Fruit fly (Drosophila melanogaster): ENCODE results near the gene Tet.

Gene Tet

dm6 chr3L:2888150-2888549, 9.2 kb upstream of the Tet start:
- no peak for TF ChIP-seq Myc (optimal IDR thresholded peaks at IDR 0.05)
- no peak for TF ChIP-seq jim (GFP tag; optimal IDR thresholded peaks at IDR 0.05)
- no peak for TF ChIP-seq Vsx2 (GFP tag; optimal IDR thresholded peaks at IDR 0.05; ENCODE audit: partially characterized antibody)
- no peak for TF ChIP-seq N (GFP tag; optimal IDR thresholded peaks at IDR 0.05)
- TF ChIP-seq Dfd (GFP tag; optimal IDR thresholded peaks at IDR 0.05) = no peak
- TF ChIP-seq br (GFP tag; optimal IDR thresholded peaks at IDR 0.05) = no peak
- no peak for TF ChIP-seq Mio (GFP tag; optimal IDR thresholded peaks at IDR 0.05)
- TF ChIP-seq ey (GFP tag; optimal IDR thresholded peaks at IDR 0.05) = no peak
- no peak for TF ChIP-seq Abd-B (GFP tag; optimal IDR thresholded peaks at IDR 0.05)
- TF ChIP-seq GATAd (GFP tag; optimal IDR thresholded peaks at IDR 0.05) = no peak
- no peak for TF ChIP-seq Rel (GFP tag; optimal IDR thresholded peaks at IDR 0.05)
- TF ChIP-seq Rel (tag; optimal IDR thresholded peaks at IDR 0.05) = no peak
- TF ChIP-seq woc (GFP tag; optimal IDR thresholded peaks at IDR 0.05) = no peak

- no peak for TF ChIP-seq HLH106 (tag; optimal IDR thresholded peaks at IDR 0.05)
- no peak for TF ChIP-seq brk (GFP tag; optimal IDR thresholded peaks at IDR 0.05)
- no peak for TF ChIP-seq sv (GFP tag; optimal IDR thresholded peaks at IDR 0.05)
- no peak for TF ChIP-seq Hr83 (GFP tag; optimal IDR thresholded peaks at IDR 0.05; ENCODE audit: poor library complexity, severe bottlenecking)
- no peak for TF ChIP-seq dsf (GFP tag; optimal IDR thresholded peaks at IDR 0.05; ENCODE audit: borderline replicate concordance)
- no peak for TF ChIP-seq lola (GFP tag; optimal IDR thresholded peaks at IDR 0.05)
- TF ChIP-seq Jra (GFP tag; optimal IDR thresholded peaks at IDR 0.05) = no peak
- TF ChIP-seq CG9705 (GFP tag; optimal IDR thresholded peaks at IDR 0.05) = no peak
- TF ChIP-seq Vsx2 (GFP tag; optimal IDR thresholded peaks at IDR 0.05; ENCODE audit: partially characterized antibody) = no peak
- TF ChIP-seq Abd-B (GFP tag; optimal IDR thresholded peaks at IDR 0.05) = no peak
- TF ChIP-seq Rel (GFP tag; optimal IDR thresholded peaks at IDR 0.05) = no peak
- no peak for TF ChIP-seq Rel (tag; optimal IDR thresholded peaks at IDR 0.05)
- TF ChIP-seq CrebA (GFP tag; optimal IDR thresholded peaks at IDR 0.05; ENCODE audit: borderline replicate concordance) = no peak
- TF ChIP-seq Hr78 (GFP tag; optimal IDR thresholded peaks at IDR 0.05) = no peak
- TF ChIP-seq dl (GFP tag; optimal IDR thresholded peaks at IDR 0.05; ENCODE audit: insufficient read depth in 1 of 2, partially characterized antibody in 2 of 2) = no peak
Observed at dm6 chr3L:2887399-2887798, 8.4 kb upstream of the Tet start.

- no peak for TF ChIP-seq Mio (GFP tag; optimal IDR thresholded peaks at IDR 0.05)
- no peak for TF ChIP-seq br (GFP tag; optimal IDR thresholded peaks at IDR 0.05)
- TF ChIP-seq lola (GFP tag; optimal IDR thresholded peaks at IDR 0.05) = no peak
- no peak for TF ChIP-seq Hr78 (GFP tag; optimal IDR thresholded peaks at IDR 0.05)
- TF ChIP-seq h (GFP tag; optimal IDR thresholded peaks at IDR 0.05) = no peak
- TF ChIP-seq Rel (GFP tag; optimal IDR thresholded peaks at IDR 0.05) = no peak
- TF ChIP-seq Rel (tag; optimal IDR thresholded peaks at IDR 0.05) = no peak
- TF ChIP-seq HLH106 (tag; optimal IDR thresholded peaks at IDR 0.05) = no peak
- TF ChIP-seq brk (GFP tag; optimal IDR thresholded peaks at IDR 0.05) = no peak
- TF ChIP-seq dmrt93B (GFP tag; optimal IDR thresholded peaks at IDR 0.05) = no peak
- TF ChIP-seq Dif (GFP tag; optimal IDR thresholded peaks at IDR 0.05; ENCODE audit: partially characterized antibody) = no peak
Observed at dm6 chr3L:2885568-2885967, 6.6 kb upstream of the Tet start.

- TF ChIP-seq HLH106 (tag; optimal IDR thresholded peaks at IDR 0.05) = peak; percentile 22
- TF ChIP-seq OdsH (GFP tag; optimal IDR thresholded peaks at IDR 0.05) = no peak
- peak; percentile 45 for TF ChIP-seq h (GFP tag; optimal IDR thresholded peaks at IDR 0.05)
- TF ChIP-seq foxo (GFP tag; optimal IDR thresholded peaks at IDR 0.05) = peak in 1 of 2 experiments; percentile 19
Observed at dm6 chr3L:2884404-2884803, 5.4 kb upstream of the Tet start.

- TF ChIP-seq brk (GFP tag; optimal IDR thresholded peaks at IDR 0.05) (no peak), Sp1 (GFP tag; optimal IDR thresholded peaks at IDR 0.05) (no peak), HLH106 (tag; optimal IDR thresholded peaks at IDR 0.05) (no peak), dsf (GFP tag; optimal IDR thresholded peaks at IDR 0.05; ENCODE audit: borderline replicate concordance) (no peak), lola (GFP tag; optimal IDR thresholded peaks at IDR 0.05) (no peak), Mio (GFP tag; optimal IDR thresholded peaks at IDR 0.05) (no peak), CG9705 (GFP tag; optimal IDR thresholded peaks at IDR 0.05) (no peak), Jra (GFP tag; optimal IDR thresholded peaks at IDR 0.05) (no peak), Dif (GFP tag; optimal IDR thresholded peaks at IDR 0.05; ENCODE audit: partially characterized antibody) (no peak), Vsx2 (GFP tag; optimal IDR thresholded peaks at IDR 0.05; ENCODE audit: partially characterized antibody) (no peak)
Observed at dm6 chr3L:2882328-2882727, 3.4 kb upstream of the Tet start.

Data from whole organism, wandering third instar larva.